Fruit fly (Drosophila melanogaster): ENCODE results near the gene PH4alphaNE1.

The PH4alphaNE1 gene

DNA sequence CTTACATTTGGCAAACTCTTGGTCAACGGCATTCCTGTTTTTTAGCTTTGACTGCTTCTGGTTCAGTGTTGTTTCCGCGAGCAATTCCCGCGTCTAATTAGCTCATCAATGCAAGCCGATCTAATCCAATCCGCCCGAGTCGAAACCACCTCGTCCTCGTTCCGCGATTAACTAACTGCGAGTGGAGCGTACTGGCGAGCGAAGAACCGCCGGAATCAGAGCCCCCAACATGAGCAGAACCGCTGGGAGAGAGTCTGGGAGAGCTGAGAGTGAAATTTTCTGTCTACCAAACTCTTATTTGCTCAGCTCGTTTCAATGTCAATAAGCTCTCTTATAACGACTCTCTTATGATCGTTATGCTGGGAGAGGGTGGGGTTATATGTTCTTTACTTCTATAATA is 49.9 kb downstream of the PH4alphaNE1 start (continued):
- peak; percentile 60 for TF ChIP-seq Lhr (GFP tag; optimal IDR thresholded peaks at IDR 0.05)
- TF ChIP-seq CG3065 (GFP tag; optimal IDR thresholded peaks at IDR 0.05): peak; percentile 59
- peak; percentile 31; the same call in 1 of the 2 replicates for TF ChIP-seq CG32772 (GFP tag; IDR thresholded peaks at IDR 0.05)
- TF ChIP-seq lbe (GFP tag; optimal IDR thresholded peaks at IDR 0.05): peak; percentile 94
- no peak for TF ChIP-seq CG30020 (tag; optimal IDR thresholded peaks at IDR 0.05)
- no peak for TF ChIP-seq NK7.1 (GFP tag; optimal IDR thresholded peaks at IDR 0.05)
- peak; percentile 60; the same call in 1 of the 3 replicates for TF ChIP-seq H15 (GFP tag; IDR thresholded peaks at IDR 0.05)
- peak; percentile 68 for TF ChIP-seq Atf3 (GFP tag; optimal IDR thresholded peaks at IDR 0.05)
- no peak for TF ChIP-seq phol (tag; optimal IDR thresholded peaks at IDR 0.05)
- TF ChIP-seq CG18262 (tag; optimal IDR thresholded peaks at IDR 0.05): no peak
- TF ChIP-seq Dref (GFP tag; IDR thresholded peaks at IDR 0.05): peak; percentile 27; the same call in 1 of the 2 replicates
- TF ChIP-seq ERR (GFP tag; optimal IDR thresholded peaks at IDR 0.05): peak; percentile 71
- TF ChIP-seq Doc3 (GFP tag; IDR thresholded peaks at IDR 0.05; ENCODE audit: partially characterized antibody): no peak
- peak; percentile 69 for TF ChIP-seq CG10366 (GFP tag; IDR thresholded peaks at IDR 0.05)
- TF ChIP-seq Rx (GFP tag; IDR thresholded peaks at IDR 0.05): peak; percentile 53; the same call in 1 of the 2 replicates
- TF ChIP-seq dati (GFP tag; IDR thresholded peaks at IDR 0.05): 0 out of 2 replicates have a peak, but pooled peaks have one; percentile 7
- TF ChIP-seq seq (GFP tag; IDR thresholded peaks at IDR 0.05): peak; percentile 90
- TF ChIP-seq nau (GFP tag; optimal IDR thresholded peaks at IDR 0.05): peak; percentile 89
- peak; percentile 79 for TF ChIP-seq Jarid2 (GFP tag; optimal IDR thresholded peaks at IDR 0.05)
- peak; percentile 91 for TF ChIP-seq CG11247 (GFP tag; IDR thresholded peaks at IDR 0.05)
- TF ChIP-seq Blimp-1 (GFP tag; optimal IDR thresholded peaks at IDR 0.05): peak; percentile 72
- TF ChIP-seq CG18619 (GFP tag; optimal IDR thresholded peaks at IDR 0.05): peak; percentile 70
- peak; percentile 87 for TF ChIP-seq CG10654 (GFP tag; optimal IDR thresholded peaks at IDR 0.05)
- peak; percentile 42 for TF ChIP-seq en (GFP tag; optimal IDR thresholded peaks at IDR 0.05)
- peak; percentile 51 for TF ChIP-seq dmrt99B (tag; optimal IDR thresholded peaks at IDR 0.05)
- TF ChIP-seq CG11695 (GFP tag; IDR thresholded peaks at IDR 0.05): peak; percentile 84
- TF ChIP-seq btn (GFP tag; optimal IDR thresholded peaks at IDR 0.05): peak; percentile 74
- peak; percentile 81 for TF ChIP-seq slbo (GFP tag; IDR thresholded peaks at IDR 0.05)
- TF ChIP-seq CG6654 (GFP tag; optimal IDR thresholded peaks at IDR 0.05): peak; percentile 22
- TF ChIP-seq Mrtf (GFP tag; IDR thresholded peaks at IDR 0.05): peak; percentile 62; the same call in 2 of the 3 replicates
- TF ChIP-seq CkIIα-i1 (GFP tag; IDR thresholded peaks at IDR 0.05): peak; percentile 66; the same call in 1 of the 2 replicates
- peak; percentile 31; the same call in 1 of the 2 replicates for TF ChIP-seq ro (GFP tag; IDR thresholded peaks at IDR 0.05)
- no peak for TF ChIP-seq CG11560 (tag; IDR thresholded peaks at IDR 0.05)
- TF ChIP-seq CG13296 (GFP tag; optimal IDR thresholded peaks at IDR 0.05): peak; percentile 79
- TF ChIP-seq Ptx1 (GFP tag; IDR thresholded peaks at IDR 0.05): peak; percentile 29; the same call in 1 of the 2 replicates
- no peak for TF ChIP-seq Kr (GFP tag; optimal IDR thresholded peaks at IDR 0.05)
- TF ChIP-seq D19A (tag; optimal IDR thresholded peaks at IDR 0.05): no peak
- TF ChIP-seq zfh2 (GFP tag; optimal IDR thresholded peaks at IDR 0.05): peak; percentile 49
- peak; percentile 47 for TF ChIP-seq NfI (GFP tag; optimal IDR thresholded peaks at IDR 0.05)
- peak; percentile 36 to 82 for TF ChIP-seq bsh (GFP tag; optimal IDR thresholded peaks at IDR 0.05)
- no peak for TF ChIP-seq D19B (GFP tag; optimal IDR thresholded peaks at IDR 0.05)
- TF ChIP-seq BEAF-32 (GFP tag; optimal IDR thresholded peaks at IDR 0.05): no peak
- peak; percentile 14; the same call in 1 of the 2 replicates for TF ChIP-seq ttk (GFP tag; IDR thresholded peaks at IDR 0.05)
- peak; percentile 87 for TF ChIP-seq CG1647 (GFP tag; optimal IDR thresholded peaks at IDR 0.05)
- peak; percentile 64 for TF ChIP-seq kah (GFP tag; optimal IDR thresholded peaks at IDR 0.05)
- TF ChIP-seq CG4360 (GFP tag; IDR thresholded peaks at IDR 0.05): peak; percentile 69
- no peak for TF ChIP-seq CG9797 (GFP tag; optimal IDR thresholded peaks at IDR 0.05)
- TF ChIP-seq ham (GFP tag; IDR thresholded peaks at IDR 0.05): peak; percentile 70; the same call in 1 of the 2 replicates
- peak; percentile 72 for TF ChIP-seq stc (GFP tag; IDR thresholded peaks at IDR 0.05)
- peak; percentile 59 for TF ChIP-seq kni (GFP tag; optimal IDR thresholded peaks at IDR 0.05)
- no peak for TF ChIP-seq ap (GFP tag; IDR thresholded peaks at IDR 0.05)
